Fruit fly (Drosophila melanogaster): ENCODE data around the gene CG9951.

The CG9951 gene

dm6 chr3L:16872487-16872955 is 9.6 kb downstream of the CG9951 start (continued):
- TF ChIP-seq GATAe (GFP tag; conservative IDR thresholded peaks at IDR 0.05): no peak

dm6 chr3L:16873127-16873543 is 10.2 kb downstream of the CG9951 start:
- TF ChIP-seq CG10979 (tag; optimal IDR thresholded peaks at IDR 0.05) (peak; percentile 59), unpg (GFP tag; optimal IDR thresholded peaks at IDR 0.05) (no peak), CG2678 (tag; optimal IDR thresholded peaks at IDR 0.05) (peak; percentile 69), Nf-YA (GFP tag; IDR thresholded peaks at IDR 0.05) (0 out of 2 replicates have a peak, but pooled peaks have one; percentile 50), CG18599 (GFP tag; optimal IDR thresholded peaks at IDR 0.05) (no peak), Asciz (GFP tag; optimal IDR thresholded peaks at IDR 0.05) (peak; percentile 9), nmo (GFP tag; optimal IDR thresholded peaks at IDR 0.05) (peak; percentile 57), Sry-δ (GFP tag; optimal IDR thresholded peaks at IDR 0.05) (no peak), cwo (GFP tag; optimal IDR thresholded peaks at IDR 0.05) (peak; percentile 62), CG15514 (GFP tag; optimal IDR thresholded peaks at IDR 0.05) (no peak), fd96Cb (tag; optimal IDR thresholded peaks at IDR 0.05) (peak; percentile 53), HmgZ (tag; optimal IDR thresholded peaks at IDR 0.05) (no peak), tap (tag; optimal IDR thresholded peaks at IDR 0.05) (peak; percentile 34), Lpt (GFP tag; optimal IDR thresholded peaks at IDR 0.05) (no peak), CG4617 (GFP tag; optimal IDR thresholded peaks at IDR 0.05; ENCODE audit: borderline replicate concordance) (no peak), HHEX (GFP tag; optimal IDR thresholded peaks at IDR 0.05) (peak; percentile 12), CG2712 (tag; optimal IDR thresholded peaks at IDR 0.05) (peak; percentile 4), CG9817 (tag; optimal IDR thresholded peaks at IDR 0.05) (no peak), Eip74EF (GFP tag; optimal IDR thresholded peaks at IDR 0.05) (peak in 1 of 2 experiments; percentile 20), CG10654 (GFP tag; optimal IDR thresholded peaks at IDR 0.05) (peak; percentile 5), CG6654 (GFP tag; optimal IDR thresholded peaks at IDR 0.05) (peak; percentile 25), ATbp (GFP tag; optimal IDR thresholded peaks at IDR 0.05) (peak; percentile 20), sens (GFP tag) (peak; percentile 86), Ets65A (GFP tag) (peak; percentile 79), Blimp-1 (GFP tag; optimal IDR thresholded peaks at IDR 0.05) (peak; percentile 42), CG7839 (tag; optimal IDR thresholded peaks at IDR 0.05) (peak; percentile 35), nerfin-1 (tag; optimal IDR thresholded peaks at IDR 0.05) (peak; percentile 22), pnt (GFP tag; optimal IDR thresholded peaks at IDR 0.05) (peak; percentile 24), CG5180 (GFP tag; optimal IDR thresholded peaks at IDR 0.05) (peak; percentile 40), Abd-B (GFP tag; optimal IDR thresholded peaks at IDR 0.05) (peak; percentile 13), CG17361 (GFP tag; IDR thresholded peaks at IDR 0.05) (peak; percentile 14; the same call in 1 of the 3 replicates), CG17359 (tag; optimal IDR thresholded peaks at IDR 0.05) (peak; percentile 30), CG11504 (tag; optimal IDR thresholded peaks at IDR 0.05) (peak; percentile 52), exex (tag; optimal IDR thresholded peaks at IDR 0.05) (peak; percentile 21), CG10147 (GFP tag; optimal IDR thresholded peaks at IDR 0.05) (peak; percentile 24), bcd (GFP tag; optimal IDR thresholded peaks at IDR 0.05) (peak; percentile 24), dmrt99B (tag; optimal IDR thresholded peaks at IDR 0.05) (peak; percentile 62), peb (GFP tag; IDR thresholded peaks at IDR 0.05) (no peak), phol (tag; optimal IDR thresholded peaks at IDR 0.05) (peak; percentile 69), trem (tag; optimal IDR thresholded peaks at IDR 0.05) (peak; percentile 28), CG18476 (GFP tag; optimal IDR thresholded peaks at IDR 0.05) (no peak), CG1233 (GFP tag; optimal IDR thresholded peaks at IDR 0.05) (peak; percentile 29), cato (GFP tag; optimal IDR thresholded peaks at IDR 0.05; ENCODE audit: borderline replicate concordance) (no peak)

All from whole organism, embryonic.